Fruit fly (Drosophila melanogaster) whole organism, adult: ENCODE data around the gene CG4270.

Experiments used
- CG11617 ChIP-seq: fragments of 200-800 bp; sonication (Bioruptor generic); optimal IDR thresholded peaks from 2 replicates; lab custom pipeline; 2017; ENCODE audit warnings: mild to moderate bottlenecking, missing biosample characterization, missing genetic modification reagents, missing genetic modification characterization
- CG12768 ChIP-seq: fragments of 200-800 bp; sonication (Bioruptor generic); optimal IDR thresholded peaks from 2 replicates; lab custom pipeline; 2017; ENCODE audit warnings: missing biosample characterization, missing genetic modification characterization, mild to moderate bottlenecking, moderate library complexity, missing genetic modification reagents
- CG14711 ChIP-seq: fragments of 200-800 bp; sonication (Bioruptor generic); optimal IDR thresholded peaks from 2 replicates; lab custom pipeline; 2018; ENCODE audit warnings: missing biosample characterization, mild to moderate bottlenecking, missing genetic modification characterization, moderate library complexity
- CG1620 ChIP-seq: fragments of 200-800 bp; sonication (Bioruptor generic); optimal IDR thresholded peaks from 2 replicates; lab custom pipeline; 2016; ENCODE audit warnings: missing biosample characterization, missing genetic modification characterization
- CG33017 ChIP-seq: fragments of 200-800 bp; sonication (Bioruptor generic); optimal IDR thresholded peaks from 2 replicates; lab custom pipeline; 2018; ENCODE audit warnings: missing biosample characterization, mild to moderate bottlenecking, missing genetic modification characterization, moderate library complexity
- CG5204 ChIP-seq: fragments of 200-800 bp; sonication (Bioruptor generic); optimal IDR thresholded peaks from 2 replicates; lab custom pipeline; 2016; ENCODE audit warnings: missing biosample characterization, missing genetic modification characterization
- CG7045 ChIP-seq: fragments of 200-800 bp; sonication (Bioruptor generic); optimal IDR thresholded peaks from 2 replicates; lab custom pipeline; 2017; ENCODE audit warnings: missing biosample characterization, mild to moderate bottlenecking, missing genetic modification characterization
- CG7101 ChIP-seq: fragments of 200-800 bp; sonication (Bioruptor generic); optimal IDR thresholded peaks from 2 replicates; lab custom pipeline; 2018; ENCODE audit warnings: missing biosample characterization, mild to moderate bottlenecking, missing genetic modification characterization, moderate library complexity
- Clk ChIP-seq: fragments of 200-800 bp; sonication (Bioruptor generic); optimal IDR thresholded peaks from 2 replicates; lab custom pipeline; 2017; ENCODE audit warnings: missing biosample characterization, missing genetic modification characterization
- Crg-1 ChIP-seq: fragments of 200-800 bp; sonication (Bioruptor generic); optimal IDR thresholded peaks from 2 replicates; lab custom pipeline; 2016; ENCODE audit warnings: missing biosample characterization, missing genetic modification characterization
- Hr96 ChIP-seq: fragments of 200-800 bp; sonication (Bioruptor generic); optimal IDR thresholded peaks from 2 replicates; lab custom pipeline; 2016; ENCODE audit warnings: missing biosample characterization, missing genetic modification characterization
- Mnt ChIP-seq: fragments of 200-800 bp; sonication (Bioruptor generic); optimal IDR thresholded peaks from 2 replicates; lab custom pipeline; 2016; ENCODE audit warnings: missing biosample characterization, mild to moderate bottlenecking, missing genetic modification characterization
- bab1 ChIP-seq: fragments of 200-800 bp; sonication (Bioruptor generic); optimal IDR thresholded peaks from 3 replicates; lab custom pipeline; 2019; ENCODE audit warnings: missing biosample characterization, mild to moderate bottlenecking, missing genetic modification characterization, moderate library complexity
- cic ChIP-seq: fragments of 200-800 bp; sonication (Bioruptor generic); optimal IDR thresholded peaks from 2 replicates; lab custom pipeline; 2017; ENCODE audit warnings: missing biosample characterization, mild to moderate bottlenecking, missing genetic modification characterization, moderate library complexity
- cnc ChIP-seq, 2 experiments: fragments of >200 bp; optimal IDR thresholded peaks; 2 replicates each; lab custom pipeline; 2017
- kay ChIP-seq: fragments of 200-800 bp; sonication (Bioruptor generic); peaks from one replicate; lab custom pipeline; 2016; ENCODE audit warnings: missing biosample characterization, missing genetic modification characterization, borderline replicate concordance
- ovo ChIP-seq: fragments of 200-800 bp; sonication (Bioruptor generic); optimal IDR thresholded peaks from 2 replicates; lab custom pipeline; 2016; ENCODE audit warnings: missing biosample characterization, missing genetic modification characterization
- pad ChIP-seq: fragments of 200-800 bp; sonication (Bioruptor generic); optimal IDR thresholded peaks from 3 replicates; lab custom pipeline; 2017; ENCODE audit warnings: missing biosample characterization, missing genetic modification characterization, mild to moderate bottlenecking, moderate library complexity, missing genetic modification reagents
- tj ChIP-seq: fragments of 200-800 bp; sonication (Bioruptor generic); optimal IDR thresholded peaks from 3 replicates; lab custom pipeline; 2017; ENCODE audit warnings: missing biosample characterization, mild to moderate bottlenecking, missing genetic modification characterization, moderate library complexity
- toe ChIP-seq: fragments of 200-800 bp; sonication (Bioruptor generic); optimal IDR thresholded peaks from 2 replicates; lab custom pipeline; 2016; ENCODE audit warnings: missing biosample characterization, missing genetic modification characterization

CG4270 gene

dm6 chr2L:2265221-2265620 is 2.0 kb downstream of the CG4270 start, which contains the start of gene CG34049:
Gene CG34049 (minus strand): TSS chr2L:2265321.
- TF ChIP-seq Clk (GFP tag; lab: Kevin White, UChicago) (no peak), pad (GFP tag; lab: Kevin White, UChicago) (no peak), cnc (optimal IDR thresholded peaks at IDR 0.05; lab: Kevin White, UChicago) (no peak), Mnt (GFP tag; lab: Kevin White, UChicago) (no peak), CG33017 (tag; lab: Kevin White, UChicago) (no peak), cic (no peak), bab1 (GFP tag; lab: Kevin White, UChicago) (no peak), Hr96 (no peak), Crg-1 (no peak), CG7045 (no peak), CG7101 (tag; lab: Kevin White, UChicago) (no peak), CG11617 (GFP tag; lab: Kevin White, UChicago) (no peak), CG14711 (tag; lab: Kevin White, UChicago) (no peak), kay (GFP tag; lab: Kevin White, UChicago) (no peak), CG5204 (GFP tag; lab: Kevin White, UChicago) (no peak)

dm6 chr2L:2269040-2269439 is 5.8 kb downstream of the CG4270 start, which contains the start of gene CG17242:
Gene CG17242 (minus strand): TSS chr2L:2269140.
- TF ChIP-seq bab1 (GFP tag; lab: Kevin White, UChicago) (no peak), toe (GFP tag; lab: Kevin White, UChicago) (no peak), Mnt (GFP tag; lab: Kevin White, UChicago) (no peak), kay (GFP tag; lab: Kevin White, UChicago) (no peak), cic (no peak), CG33017 (tag; lab: Kevin White, UChicago) (no peak), CG1620 (GFP tag; lab: Kevin White, UChicago) (no peak), CG14711 (tag; lab: Kevin White, UChicago) (no peak), CG7045 (no peak), tj (GFP tag; lab: Kevin White, UChicago) (no peak), Hr96 (no peak)

- TF ChIP-seq CG33017 (tag; lab: Kevin White, UChicago) (no peak), pad (GFP tag; lab: Kevin White, UChicago) (no peak), CG7101 (tag; lab: Kevin White, UChicago) (no peak), Hr96 (no peak), CG12768 (GFP tag; lab: Kevin White, UChicago) (no peak), CG7045 (no peak), toe (GFP tag; lab: Kevin White, UChicago) (no peak), cnc (optimal IDR thresholded peaks at IDR 0.05; lab: Kevin White, UChicago) (no peak), Clk (GFP tag; lab: Kevin White, UChicago) (no peak), bab1 (GFP tag; lab: Kevin White, UChicago) (no peak), tj (GFP tag; lab: Kevin White, UChicago) (no peak), ovo (no peak), CG1620 (GFP tag; lab: Kevin White, UChicago) (no peak), CG14711 (tag; lab: Kevin White, UChicago) (no peak), cic (no peak)
Measured at dm6 chr2L:2284863-2285262, 21.6 kb downstream of the CG4270 start, which contains the start of gene CG4271. Gene CG4271 (plus strand): TSS chr2L:2285163.

dm6 chr2L:2286773-2287172 is 23.5 kb downstream of the CG4270 start, which contains the start of gene CG31681:
Gene CG31681 (minus strand): TSS chr2L:2286873.
- TF ChIP-seq CG12768 (GFP tag; lab: Kevin White, UChicago) = no peak
- no peak for TF ChIP-seq CG33017 (tag; lab: Kevin White, UChicago)
- TF ChIP-seq CG5204 (GFP tag; lab: Kevin White, UChicago) = no peak
- no peak for TF ChIP-seq Mnt (GFP tag; lab: Kevin White, UChicago)
- TF ChIP-seq tj (GFP tag; lab: Kevin White, UChicago) = no peak
- TF ChIP-seq Crg-1 = no peak
- no peak for TF ChIP-seq CG14711 (tag; lab: Kevin White, UChicago)
- no peak for TF ChIP-seq kay (GFP tag; lab: Kevin White, UChicago)
- TF ChIP-seq CG7101 (tag; lab: Kevin White, UChicago) = no peak
- no peak for TF ChIP-seq ovo
- TF ChIP-seq Clk (GFP tag; lab: Kevin White, UChicago) = no peak
- TF ChIP-seq bab1 (GFP tag; lab: Kevin White, UChicago) = no peak
- TF ChIP-seq cnc (optimal IDR thresholded peaks at IDR 0.05; lab: Kevin White, UChicago) = no peak
- TF ChIP-seq CG11617 (GFP tag; lab: Kevin White, UChicago) = no peak
- TF ChIP-seq CG7045 = no peak

dm6 chr2L:2287807-2288206 is 24.6 kb downstream of the CG4270 start, which contains the start of gene CG42658:
Gene CG42658 (minus strand): TSS chr2L:2287907.
- TF ChIP-seq Mnt (GFP tag; lab: Kevin White, UChicago) (no peak), CG7045 (no peak), CG5204 (GFP tag; lab: Kevin White, UChicago) (no peak), ovo (no peak), Clk (GFP tag; lab: Kevin White, UChicago) (no peak), toe (GFP tag; lab: Kevin White, UChicago) (no peak), CG14711 (tag; lab: Kevin White, UChicago) (no peak)

dm6 chr2L:2289316-2289715 is 26.1 kb downstream of the CG4270 start, which contains the start of gene CG17237:
Gene CG17237 (minus strand): TSS chr2L:2289416.
- TF ChIP-seq Clk (GFP tag; lab: Kevin White, UChicago) (no peak), CG5204 (GFP tag; lab: Kevin White, UChicago) (no peak), Mnt (GFP tag; lab: Kevin White, UChicago) (no peak), CG14711 (tag; lab: Kevin White, UChicago) (no peak), toe (GFP tag; lab: Kevin White, UChicago) (no peak), bab1 (GFP tag; lab: Kevin White, UChicago) (no peak), Crg-1 (no peak), pad (GFP tag; lab: Kevin White, UChicago) (no peak), cnc (optimal IDR thresholded peaks at IDR 0.05; lab: Kevin White, UChicago) (no peak), kay (GFP tag; lab: Kevin White, UChicago) (no peak), cic (no peak), CG1620 (GFP tag; lab: Kevin White, UChicago) (no peak), ovo (no peak)
